Worm (Caenorhabditis elegans) whole organism, mixed stage, embryonic: Measurements from ENCODE around the gene lgc-48.

Experiments used
- M03D4.4 ChIP-seq: sonication (generic microtip); optimal IDR thresholded peaks from 2 replicates; lab custom pipeline; 2017; ENCODE audit warnings: mild to moderate bottlenecking, missing genetic modification characterization, missing compliant biosample characterization
- bed-3 ChIP-seq: fragments of 200-800 bp; sonication (Bioruptor generic); optimal IDR thresholded peaks from 3 replicates; lab custom pipeline; 2018; ENCODE audit warnings: mild to moderate bottlenecking, missing genetic modification characterization, moderate library complexity, missing compliant biosample characterization
- blmp-1 ChIP-seq: fragments of 150-350 bp; optimal IDR thresholded peaks from 2 replicates; lab custom pipeline; 2014; ENCODE audit warnings: missing biosample characterization, missing genetic modification characterization
- ceh-39 ChIP-seq: fragments of 150-350 bp; optimal IDR thresholded peaks from 2 replicates; lab custom pipeline; 2014; ENCODE audit warnings: missing biosample characterization, missing genetic modification characterization
- ceh-43 ChIP-seq: fragments of 200-800 bp; sonication (Bioruptor generic); optimal IDR thresholded peaks from 2 replicates; lab custom pipeline; 2018; ENCODE audit warnings: mild to moderate bottlenecking, missing genetic modification characterization, moderate library complexity, missing compliant biosample characterization
- ceh-83 ChIP-seq: fragments of 200-800 bp; sonication (Bioruptor generic); optimal IDR thresholded peaks from 2 replicates; lab custom pipeline; 2018; ENCODE audit warnings: mild to moderate bottlenecking, missing genetic modification characterization, missing compliant biosample characterization
- ces-1 ChIP-seq: fragments of 150-350 bp; optimal IDR thresholded peaks from 2 replicates; lab custom pipeline; 2014; ENCODE audit warnings: missing biosample characterization, missing genetic modification reagents, missing genetic modification characterization
- cnd-1 ChIP-seq: fragments of 200-800 bp; sonication (Bioruptor generic); optimal IDR thresholded peaks from 2 replicates; lab custom pipeline; 2018; ENCODE audit warnings: mild to moderate bottlenecking, missing genetic modification characterization, missing compliant biosample characterization
- drap-1 ChIP-seq: fragments of 200-800 bp; sonication (Bioruptor generic); optimal IDR thresholded peaks from 3 replicates; lab custom pipeline; 2018; ENCODE audit warnings: mild to moderate bottlenecking, missing genetic modification characterization, missing compliant biosample characterization
- elt-1 ChIP-seq: sonication (generic microtip); optimal IDR thresholded peaks from 2 replicates; lab custom pipeline; 2017; ENCODE audit warnings: missing genetic modification characterization, mild to moderate bottlenecking, missing compliant biosample characterization, antibody characterized with exemption, moderate library complexity, borderline replicate concordance; ENCODE audit not compliant: insufficient read depth
- elt-3 ChIP-seq: fragments of 150-350 bp; optimal IDR thresholded peaks from 2 replicates; lab custom pipeline; 2014; ENCODE audit warnings: missing biosample characterization, missing genetic modification characterization
- flh-1 ChIP-seq: fragments of 200-800 bp; sonication (Bioruptor generic); optimal IDR thresholded peaks from 2 replicates; lab custom pipeline; 2018; ENCODE audit warnings: mild to moderate bottlenecking, missing genetic modification characterization, moderate library complexity, missing compliant biosample characterization
- ham-2 ChIP-seq: fragments of 200-800 bp; sonication (Bioruptor generic); optimal IDR thresholded peaks from 2 replicates; lab custom pipeline; 2018; ENCODE audit warnings: mild to moderate bottlenecking, missing genetic modification characterization, missing compliant biosample characterization
- hlh-1 ChIP-seq: fragments of 150-350 bp; optimal IDR thresholded peaks from 2 replicates; lab custom pipeline; 2014; ENCODE audit warnings: missing biosample characterization, missing genetic modification reagents, missing genetic modification characterization
- lin-13 ChIP-seq: fragments of 150-350 bp; optimal IDR thresholded peaks from 2 replicates; lab custom pipeline; 2014; ENCODE audit warnings: missing biosample characterization, missing genetic modification characterization
- lin-32 ChIP-seq: fragments of 200-800 bp; sonication (Bioruptor generic); optimal IDR thresholded peaks from 2 replicates; lab custom pipeline; 2018; ENCODE audit warnings: mild to moderate bottlenecking, missing genetic modification characterization, missing compliant biosample characterization
- lsy-2 ChIP-seq: fragments of 150-350 bp; optimal IDR thresholded peaks from 2 replicates; lab custom pipeline; 2014; ENCODE audit warnings: missing biosample characterization, missing genetic modification characterization
- mab-5 ChIP-seq: fragments of 150-350 bp; optimal IDR thresholded peaks from 2 replicates; lab custom pipeline; 2014; ENCODE audit warnings: missing biosample characterization, missing genetic modification characterization
- mep-1 ChIP-seq: fragments of 150-350 bp; optimal IDR thresholded peaks from 2 replicates; lab custom pipeline; 2017; ENCODE audit warnings: missing biosample characterization, missing genetic modification reagents, missing genetic modification characterization, inconsistent platforms
- mls-2 ChIP-seq: sonication (generic microtip); optimal IDR thresholded peaks from 2 replicates; lab custom pipeline; 2016; ENCODE audit warnings: mild to moderate bottlenecking, missing genetic modification characterization, moderate library complexity, missing compliant biosample characterization
- nhr-12 ChIP-seq: fragments of 150-350 bp; optimal IDR thresholded peaks from 2 replicates; lab custom pipeline; 2014; ENCODE audit warnings: missing biosample characterization, missing genetic modification characterization
- nhr-2 ChIP-seq: fragments of 150-350 bp; optimal IDR thresholded peaks from 2 replicates; lab custom pipeline; 2014; ENCODE audit warnings: missing biosample characterization, missing genetic modification characterization
- nhr-237 ChIP-seq: fragments of 150-350 bp; optimal IDR thresholded peaks from 2 replicates; lab custom pipeline; 2014; ENCODE audit warnings: missing biosample characterization, missing genetic modification characterization
- nhr-28 ChIP-seq: fragments of 150-350 bp; optimal IDR thresholded peaks from 2 replicates; lab custom pipeline; 2014; ENCODE audit warnings: missing biosample characterization, missing genetic modification characterization
- nhr-76 ChIP-seq: sonication (generic microtip); optimal IDR thresholded peaks from 2 replicates; lab custom pipeline; 2017; ENCODE audit warnings: missing biosample characterization, missing genetic modification characterization
- pha-4 ChIP-seq: fragments of 150-350 bp; optimal IDR thresholded peaks from 2 replicates; lab custom pipeline; 2018; ENCODE audit warnings: missing biosample characterization, missing genetic modification reagents, missing genetic modification characterization
- sem-2 ChIP-seq: fragments of 200-800 bp; sonication (Bioruptor generic); optimal IDR thresholded peaks from 2 replicates; lab custom pipeline; 2018; ENCODE audit warnings: mild to moderate bottlenecking, missing genetic modification characterization, missing compliant biosample characterization
- snpc-4 ChIP-seq: fragments of 150-350 bp; optimal IDR thresholded peaks from 2 replicates; lab custom pipeline; 2014; ENCODE audit warnings: missing biosample characterization, missing genetic modification characterization
- unc-120 ChIP-seq: sonication (generic microtip); optimal IDR thresholded peaks from 2 replicates; lab custom pipeline; 2017; ENCODE audit warnings: missing genetic modification characterization, missing compliant biosample characterization; ENCODE audit not compliant: poor library complexity, severe bottlenecking
- unc-62 ChIP-seq: fragments of 150-350 bp; optimal IDR thresholded peaks from 2 replicates; lab custom pipeline; 2014; ENCODE audit warnings: missing biosample characterization, missing genetic modification reagents, missing genetic modification characterization
- zip-8 ChIP-seq: fragments of 150-350 bp; optimal IDR thresholded peaks from 2 replicates; lab custom pipeline; 2014; ENCODE audit warnings: missing biosample characterization, missing genetic modification characterization
- ztf-11 ChIP-seq: fragments of 150-350 bp; optimal IDR thresholded peaks from 2 replicates; lab custom pipeline; 2014; ENCODE audit warnings: missing biosample characterization, missing genetic modification characterization

Gene lgc-48

ce11 chrV:13366488-13366887 lies 26.4 kb downstream of the lgc-48 start:
- TF ChIP-seq snpc-4 (tag; lab: Kevin White, UChicago): no peak

- TF ChIP-seq snpc-4 (tag; lab: Kevin White, UChicago): no peak
- TF ChIP-seq cnd-1 (tag; lab: Kevin White, UChicago): no peak
- no peak for TF ChIP-seq lin-13 (tag; lab: Kevin White, UChicago)
- TF ChIP-seq blmp-1 (tag; lab: Kevin White, UChicago): no peak
- TF ChIP-seq mls-2 (tag; lab: Kevin White, UChicago): no peak
- TF ChIP-seq ceh-43 (GFP tag; lab: Kevin White, UChicago): no peak
- no peak for TF ChIP-seq ces-1 (GFP tag; lab: Kevin White, UChicago)
- TF ChIP-seq zip-8 (tag; lab: Kevin White, UChicago): no peak
- no peak for TF ChIP-seq ham-2 (GFP tag; lab: Kevin White, UChicago)
- TF ChIP-seq mep-1 (tag; lab: Kevin White, UChicago): no peak
- no peak for TF ChIP-seq sem-2 (GFP tag; lab: Kevin White, UChicago)
- no peak for TF ChIP-seq nhr-28
- TF ChIP-seq mab-5 (tag; lab: Kevin White, UChicago): no peak
- TF ChIP-seq bed-3 (GFP tag; lab: Kevin White, UChicago): no peak
- TF ChIP-seq hlh-1 (tag; lab: Kevin White, UChicago): no peak
- no peak for TF ChIP-seq lin-32
- TF ChIP-seq nhr-76 (tag; lab: Kevin White, UChicago): no peak
- no peak for TF ChIP-seq flh-1 (GFP tag; lab: Kevin White, UChicago)
- TF ChIP-seq pha-4 (tag; lab: Kevin White, UChicago): no peak
- TF ChIP-seq, all 35 proteins: peak for 0
Measured at ce11 chrV:13367024-13367423, 27.0 kb downstream of the lgc-48 start, which contains the start of gene srx-125. srx-125 (plus strand) TSS chrV:13367324.

ce11 chrV:13369663-13370062 lies 29.6 kb downstream of the lgc-48 start:
- no peak for TF ChIP-seq sem-2 (GFP tag; lab: Kevin White, UChicago)
- TF ChIP-seq zip-8 (tag; lab: Kevin White, UChicago): no peak
- TF ChIP-seq nhr-28: no peak
- no peak for TF ChIP-seq unc-120 (tag; lab: Kevin White, UChicago)
- no peak for TF ChIP-seq ceh-39 (tag; lab: Kevin White, UChicago)
- TF ChIP-seq nhr-12 (tag; lab: Kevin White, UChicago): no peak
- no peak for TF ChIP-seq ceh-83
- TF ChIP-seq ham-2 (GFP tag; lab: Kevin White, UChicago): no peak

ce11 chrV:13370265-13370664 lies 30.2 kb downstream of the lgc-48 start:
- TF ChIP-seq ceh-39 (tag; lab: Kevin White, UChicago) (no peak), nhr-12 (tag; lab: Kevin White, UChicago) (no peak), ceh-43 (GFP tag; lab: Kevin White, UChicago) (no peak), elt-1 (tag; lab: Kevin White, UChicago) (no peak), cnd-1 (tag; lab: Kevin White, UChicago) (no peak), ztf-11 (tag; lab: Kevin White, UChicago) (no peak), ham-2 (GFP tag; lab: Kevin White, UChicago) (no peak), nhr-237 (tag; lab: Kevin White, UChicago) (no peak), mab-5 (tag; lab: Kevin White, UChicago) (no peak), snpc-4 (tag; lab: Kevin White, UChicago) (no peak), mls-2 (tag; lab: Kevin White, UChicago) (no peak), sem-2 (GFP tag; lab: Kevin White, UChicago) (no peak), nhr-2 (no peak), lin-32 (no peak), elt-3 (tag; lab: Kevin White, UChicago) (no peak), nhr-76 (tag; lab: Kevin White, UChicago) (no peak), ceh-83 (no peak), nhr-28 (no peak), zip-8 (tag; lab: Kevin White, UChicago) (no peak), mep-1 (tag; lab: Kevin White, UChicago) (no peak)

ce11 chrV:13371336-13371735 lies 31.3 kb downstream of the lgc-48 start:
- TF ChIP-seq mab-5 (tag; lab: Kevin White, UChicago) (no peak), ces-1 (GFP tag; lab: Kevin White, UChicago) (no peak), blmp-1 (tag; lab: Kevin White, UChicago) (no peak), M03D4.4 (no peak), lin-13 (tag; lab: Kevin White, UChicago) (no peak), zip-8 (tag; lab: Kevin White, UChicago) (peak; percentile 86), ham-2 (GFP tag; lab: Kevin White, UChicago) (no peak), hlh-1 (tag; lab: Kevin White, UChicago) (no peak), nhr-237 (tag; lab: Kevin White, UChicago) (no peak), lsy-2 (tag; lab: Kevin White, UChicago) (no peak), nhr-2 (peak; percentile 20), pha-4 (tag; lab: Kevin White, UChicago) (no peak), flh-1 (GFP tag; lab: Kevin White, UChicago) (no peak), lin-32 (no peak), ztf-11 (tag; lab: Kevin White, UChicago) (no peak), elt-3 (tag; lab: Kevin White, UChicago) (no peak), ceh-83 (no peak), unc-62 (peak; percentile 7), elt-1 (tag; lab: Kevin White, UChicago) (no peak), nhr-28 (no peak), drap-1 (no peak), ceh-43 (GFP tag; lab: Kevin White, UChicago) (no peak)
